Fruit fly (Drosophila melanogaster) whole organism, embryonic: ENCODE data around the gene Hsp70Ab.

Experiments
- Atf3 ChIP-seq: fragments of 200-800 bp; sonication (Bioruptor generic); optimal IDR thresholded peaks from 3 replicates; lab custom pipeline; 2016; ENCODE audit warnings: missing biosample characterization, missing genetic modification characterization
- Atf6 ChIP-seq: fragments of 200-800 bp; sonication (Bioruptor generic); IDR thresholded peaks from 2 replicates; pipeline ENCODE4 v1.3.6; 2022; ENCODE audit warnings: missing biosample characterization, missing genetic modification characterization
- B-H1 ChIP-seq: fragments of 200-800 bp; sonication (Bioruptor generic); IDR thresholded peaks from 3 replicates; pipeline ENCODE4 v1.3.6; 2022; ENCODE audit warnings: missing biosample characterization, missing genetic modification characterization
- B-H2 ChIP-seq: fragments of 200-800 bp; sonication (Bioruptor generic); optimal IDR thresholded peaks from 2 replicates; lab custom pipeline; 2018; ENCODE audit warnings: missing biosample characterization, mild to moderate bottlenecking, missing genetic modification characterization
- CG11560 ChIP-seq: fragments of 200-800 bp; sonication (Bioruptor generic); IDR thresholded peaks from 3 replicates; pipeline ENCODE4 v1.3.6; 2022; ENCODE audit warnings: missing biosample characterization, missing genetic modification characterization
- CG13424 ChIP-seq: fragments of 200-800 bp; sonication (Bioruptor generic); optimal IDR thresholded peaks from 2 replicates; lab custom pipeline; 2019; ENCODE audit warnings: missing biosample characterization, mild to moderate bottlenecking, missing genetic modification characterization, moderate library complexity
- CG14710 ChIP-seq: fragments of 200-800 bp; sonication (Bioruptor generic); optimal IDR thresholded peaks from 3 replicates; lab custom pipeline; 2019; ENCODE audit warnings: missing biosample characterization, mild to moderate bottlenecking, missing genetic modification characterization, moderate library complexity
- CG15269 ChIP-seq: fragments of 200-800 bp; sonication (Bioruptor generic); optimal IDR thresholded peaks from 2 replicates; lab custom pipeline; 2018; ENCODE audit warnings: missing biosample characterization, mild to moderate bottlenecking, missing genetic modification characterization, moderate library complexity
- CG15696 ChIP-seq: fragments of 200-800 bp; sonication (Bioruptor generic); optimal IDR thresholded peaks from 2 replicates; lab custom pipeline; 2019; ENCODE audit warnings: missing biosample characterization, mild to moderate bottlenecking, missing genetic modification characterization, moderate library complexity
- CG1602 ChIP-seq: fragments of 200-800 bp; sonication (Bioruptor generic); optimal IDR thresholded peaks from 3 replicates; lab custom pipeline; 2016; ENCODE audit warnings: missing biosample characterization, missing genetic modification characterization
- CG16779 ChIP-seq: fragments of 200-800 bp; sonication (Bioruptor generic); IDR thresholded peaks from 2 replicates; pipeline ENCODE4 v1.3.6; 2022; ENCODE audit warnings: missing biosample characterization, missing genetic modification characterization
- CG1832 ChIP-seq: fragments of 200-800 bp; sonication (Bioruptor generic); optimal IDR thresholded peaks from 2 replicates; lab custom pipeline; 2017; ENCODE audit warnings: missing biosample characterization, mild to moderate bottlenecking, missing genetic modification characterization, inconsistent platforms
- CG2199 ChIP-seq: fragments of 200-800 bp; sonication (Bioruptor generic); IDR thresholded peaks from 3 replicates; pipeline ENCODE4 v1.3.6; 2022; ENCODE audit warnings: missing biosample characterization, missing genetic modification characterization
- CG31441 ChIP-seq: fragments of 200-800 bp; sonication (Bioruptor generic); IDR thresholded peaks from 2 replicates; pipeline ENCODE4 v1.3.6; 2022; ENCODE audit warnings: missing biosample characterization, missing genetic modification characterization
- CG32772 ChIP-seq: fragments of 200-800 bp; sonication (Bioruptor generic); IDR thresholded peaks from 2 replicates; pipeline ENCODE4 v1.3.6; 2022; ENCODE audit warnings: missing biosample characterization, missing genetic modification characterization
- CG3838 ChIP-seq: fragments of 200-800 bp; sonication (Bioruptor generic); optimal IDR thresholded peaks from 3 replicates; lab custom pipeline; 2016; ENCODE audit warnings: missing biosample characterization, missing genetic modification characterization
- CG3847 ChIP-seq: fragments of 200-800 bp; sonication (Bioruptor generic); IDR thresholded peaks from 2 replicates; pipeline ENCODE4 v1.3.6; 2022; ENCODE audit warnings: missing biosample characterization, missing genetic modification characterization
- CG4282 ChIP-seq: fragments of 200-800 bp; sonication (Bioruptor generic); optimal IDR thresholded peaks from 2 replicates; lab custom pipeline; 2016; ENCODE audit warnings: missing biosample characterization, missing genetic modification characterization
- CG4707 ChIP-seq: fragments of 200-800 bp; sonication (Bioruptor generic); optimal IDR thresholded peaks from 2 replicates; lab custom pipeline; 2018; ENCODE audit warnings: missing biosample characterization, mild to moderate bottlenecking, missing genetic modification characterization, moderate library complexity
- CG6683 ChIP-seq: fragments of 200-800 bp; sonication (Bioruptor generic); optimal IDR thresholded peaks from 2 replicates; lab custom pipeline; 2017; ENCODE audit warnings: missing biosample characterization, mild to moderate bottlenecking, missing genetic modification characterization, missing genetic modification reagents
- CG6791 ChIP-seq: fragments of 200-800 bp; sonication (Bioruptor generic); IDR thresholded peaks from 3 replicates; pipeline ENCODE4 v1.3.6; 2022; ENCODE audit warnings: missing biosample characterization, missing genetic modification characterization; ENCODE audit not compliant: partially characterized antibody
- CG7987 ChIP-seq: fragments of 200-800 bp; sonication (Bioruptor generic); optimal IDR thresholded peaks from 2 replicates; lab custom pipeline; 2018; ENCODE audit warnings: missing biosample characterization, mild to moderate bottlenecking, missing genetic modification characterization, moderate library complexity
- CG8388 ChIP-seq: fragments of 200-800 bp; sonication (Bioruptor generic); optimal IDR thresholded peaks from 2 replicates; lab custom pipeline; 2019; ENCODE audit warnings: missing biosample characterization, mild to moderate bottlenecking, missing genetic modification characterization, moderate library complexity
- CG9817 ChIP-seq: fragments of 200-800 bp; sonication (Bioruptor generic); optimal IDR thresholded peaks from 2 replicates; lab custom pipeline; 2018; ENCODE audit warnings: missing biosample characterization, mild to moderate bottlenecking, missing genetic modification characterization, moderate library complexity
- Dip2 ChIP-seq: fragments of 200-800 bp; sonication (Bioruptor generic); IDR thresholded peaks from 2 replicates; pipeline ENCODE4 v1.3.6; 2022; ENCODE audit warnings: missing biosample characterization, missing genetic modification characterization
- Doc2 ChIP-seq: fragments of 200-800 bp; sonication (Bioruptor generic); IDR thresholded peaks from 2 replicates; pipeline ENCODE4 v1.3.6; 2022; ENCODE audit warnings: missing biosample characterization, missing genetic modification characterization
- HmgD ChIP-seq: fragments of 200-800 bp; sonication (Bioruptor generic); optimal IDR thresholded peaks from 3 replicates; lab custom pipeline; 2016; ENCODE audit warnings: missing biosample characterization, missing genetic modification characterization
- Mad ChIP-seq: fragments of 200-800 bp; sonication (Bioruptor generic); optimal IDR thresholded peaks from 2 replicates; lab custom pipeline; 2016; ENCODE audit warnings: missing biosample characterization, missing genetic modification characterization
- NFAT ChIP-seq: fragments of 200-800 bp; sonication (Bioruptor generic); IDR thresholded peaks from 2 replicates; pipeline ENCODE4 v1.3.6; 2022; ENCODE audit warnings: missing biosample characterization, missing genetic modification characterization
- Poxn ChIP-seq: fragments of 200-800 bp; sonication (Bioruptor generic); IDR thresholded peaks from 2 replicates; pipeline ENCODE4 v1.3.6; 2022; ENCODE audit warnings: missing biosample characterization, missing genetic modification characterization
- Scr ChIP-seq: fragments of 200-800 bp; sonication (Bioruptor generic); IDR thresholded peaks from 2 replicates; pipeline ENCODE4 v1.3.6; 2022; ENCODE audit warnings: missing biosample characterization, missing genetic modification characterization; ENCODE audit not compliant: partially characterized antibody
- Stat92E ChIP-seq, 3 experiments: fragments of >200 bp in 2 of 3; fragments of 200-800 bp in 1 of 3; sonication (Bioruptor generic) in 1 of 3; optimal IDR thresholded peaks; 2 replicates each; lab custom pipeline; 2017 to 2019; ENCODE audit warnings: missing biosample characterization in 3 of 3, missing genetic modification characterization in 3 of 3, mild to moderate bottlenecking in 1 of 3, moderate library complexity in 1 of 3
- chif ChIP-seq, 2 experiments: fragments of 200-800 bp; sonication (Bioruptor generic); optimal IDR thresholded peaks; 3 replicates each; lab custom pipeline; 2016; ENCODE audit warnings: missing biosample characterization in 2 of 2, missing genetic modification characterization in 2 of 2
- crc ChIP-seq: fragments of 200-800 bp; sonication (Bioruptor generic); optimal IDR thresholded peaks from 2 replicates; lab custom pipeline; 2016; ENCODE audit warnings: missing biosample characterization, missing genetic modification characterization
- en ChIP-seq: fragments of 200-800 bp; sonication (Bioruptor generic); optimal IDR thresholded peaks from 2 replicates; lab custom pipeline; 2016; ENCODE audit warnings: missing biosample characterization, missing genetic modification characterization
- esg ChIP-seq: fragments of 200-800 bp; sonication (Bioruptor generic); conservative IDR thresholded peaks from 2 replicates; pipeline ENCODE4 v1.3.6; 2022; ENCODE audit warnings: missing biosample characterization, missing genetic modification characterization
- ham ChIP-seq: fragments of 200-800 bp; sonication (Bioruptor generic); IDR thresholded peaks from 2 replicates; pipeline ENCODE4 v1.3.6; 2022; ENCODE audit warnings: missing biosample characterization, missing genetic modification characterization
- hth ChIP-seq: fragments of >200 bp; optimal IDR thresholded peaks from 2 replicates; lab custom pipeline; 2017; ENCODE audit warnings: inconsistent platforms
- knrl ChIP-seq: fragments of 200-800 bp; sonication (Bioruptor generic); IDR thresholded peaks from 3 replicates; pipeline ENCODE4 v1.3.6; 2022; ENCODE audit warnings: missing biosample characterization, missing genetic modification characterization; ENCODE audit not compliant: partially characterized antibody
- nmo ChIP-seq: fragments of 200-800 bp; sonication (Bioruptor generic); optimal IDR thresholded peaks from 2 replicates; lab custom pipeline; 2018; ENCODE audit warnings: missing biosample characterization, mild to moderate bottlenecking, missing genetic modification characterization, moderate library complexity
- oc ChIP-seq: fragments of 200-800 bp; sonication (Bioruptor generic); optimal IDR thresholded peaks from 2 replicates; lab custom pipeline; 2018; ENCODE audit warnings: missing biosample characterization, mild to moderate bottlenecking, missing genetic modification characterization, moderate library complexity
- prd ChIP-seq, 3 experiments: fragments of >200 bp in 2 of 3; fragments of 200-800 bp in 1 of 3; sonication (Bioruptor generic) in 1 of 3; optimal IDR thresholded peaks in 2 of 3; IDR thresholded peaks in 1 of 3; 2 replicates in 2 of 3; 3 replicates in 1 of 3; pipeline versions ENCODE4 v1.3.6 to Lab custom; 2017 to 2022; ENCODE audit warnings: missing biosample characterization in 1 of 3, missing genetic modification characterization in 1 of 3
- row ChIP-seq: fragments of 200-800 bp; sonication (Bioruptor generic); IDR thresholded peaks from 3 replicates; pipeline ENCODE4 v1.3.6; 2022; ENCODE audit warnings: missing biosample characterization, missing genetic modification characterization
- sens ChIP-seq: fragments of 200-800 bp; sonication (Bioruptor generic); peaks from one replicate; lab custom pipeline; 2016; ENCODE audit warnings: missing biosample characterization, missing genetic modification characterization
- sens-2 ChIP-seq: fragments of 200-800 bp; sonication (Bioruptor generic); IDR thresholded peaks from 2 replicates; pipeline ENCODE4 v1.3.6; 2022; ENCODE audit warnings: missing biosample characterization, missing genetic modification characterization
- sisA ChIP-seq: fragments of 200-800 bp; sonication (Bioruptor generic); IDR thresholded peaks from 2 replicates; pipeline ENCODE4 v1.3.6; 2022; ENCODE audit warnings: missing biosample characterization, missing genetic modification characterization
- ssp ChIP-seq: fragments of 200-800 bp; sonication (Bioruptor generic); IDR thresholded peaks from 2 replicates; pipeline ENCODE4 v1.3.6; 2022; ENCODE audit warnings: missing biosample characterization, missing genetic modification characterization
- tll ChIP-seq, 2 experiments: fragments of 200-800 bp in 1 of 2; fragments of >200 bp in 1 of 2; sonication (Bioruptor generic) in 1 of 2; optimal IDR thresholded peaks; 2 replicates each; lab custom pipeline; 2017 to 2019; ENCODE audit warnings: missing biosample characterization in 2 of 2, missing genetic modification characterization in 2 of 2, mild to moderate bottlenecking in 1 of 2, moderate library complexity in 1 of 2
- ttk ChIP-seq: fragments of 200-800 bp; sonication (Bioruptor generic); IDR thresholded peaks from 2 replicates; pipeline ENCODE4 v2.1.2; 2022; ENCODE audit warnings: missing biosample characterization, missing genetic modification characterization
- zen ChIP-seq: fragments of 200-800 bp; sonication (Bioruptor generic); optimal IDR thresholded peaks from 3 replicates; lab custom pipeline; 2018; ENCODE audit warnings: missing biosample characterization, mild to moderate bottlenecking, missing genetic modification characterization, moderate library complexity

Gene Hsp70Ab

DNA sequence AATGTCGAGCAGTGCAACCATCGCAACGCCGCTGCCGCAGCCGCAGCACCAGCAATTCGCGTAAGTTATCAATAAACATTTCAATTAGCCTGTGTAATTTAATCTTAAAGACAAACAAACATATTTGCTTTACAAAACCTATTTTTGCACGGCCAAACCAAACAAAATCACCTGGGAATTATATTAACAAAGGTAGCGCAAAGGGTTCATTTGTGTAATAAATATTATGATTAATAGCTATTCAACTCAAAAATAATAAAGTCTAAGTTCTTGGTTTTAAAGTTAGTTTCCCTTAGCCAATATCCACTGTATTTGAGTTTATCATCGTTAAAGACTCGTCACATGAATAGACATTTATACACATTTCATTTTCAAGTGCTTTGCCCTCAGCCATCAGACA is 10.9 kb downstream of the Hsp70Ab start (continued):
- TF ChIP-seq row (GFP tag; lab: Robert Waterston, UW) = peak; percentile 45; the same call in 2 of the 3 replicates
- TF ChIP-seq CG16779 (GFP tag; lab: Robert Waterston, UW) = no peak
- no peak for TF ChIP-seq crc (GFP tag; lab: Kevin White, UChicago)
- TF ChIP-seq zen (tag; lab: Kevin White, UChicago) = no peak
- TF ChIP-seq CG31441 (GFP tag; lab: Robert Waterston, UW) = no peak
- TF ChIP-seq CG7987 (GFP tag; lab: Kevin White, UChicago) = no peak
- no peak for TF ChIP-seq CG1602 (GFP tag; lab: Kevin White, UChicago)
- no peak for TF ChIP-seq tll (GFP tag; optimal IDR thresholded peaks at IDR 0.05; lab: Kevin White, UChicago)
- no peak for TF ChIP-seq Doc2 (GFP tag; lab: Robert Waterston, UW)
- TF ChIP-seq en = no peak
- no peak for TF ChIP-seq CG11560 (tag; lab: Robert Waterston, UW)
- no peak for TF ChIP-seq CG2199 (GFP tag; lab: Robert Waterston, UW)
- TF ChIP-seq nmo = peak; percentile 20
- no peak for TF ChIP-seq CG4707
- TF ChIP-seq knrl (GFP tag; lab: Robert Waterston, UW) = no peak
- no peak for TF ChIP-seq chif (GFP tag; optimal IDR thresholded peaks at IDR 0.05; lab: Kevin White, UChicago)
- peak; percentile 24 for TF ChIP-seq CG9817 (tag; lab: Kevin White, UChicago)
- TF ChIP-seq Atf6 (GFP tag; lab: Robert Waterston, UW) = peak; percentile 59; the same call in 1 of the 2 replicates
- TF ChIP-seq Dip2 (GFP tag; lab: Robert Waterston, UW) = no peak
- TF ChIP-seq sens-2 (GFP tag; lab: Robert Waterston, UW) = no peak
- no peak for TF ChIP-seq B-H2 (GFP tag; lab: Kevin White, UChicago)
- TF ChIP-seq Stat92E (GFP tag; optimal IDR thresholded peaks at IDR 0.05; lab: Kevin White, UChicago) = no peak
- no peak for TF ChIP-seq ham (GFP tag; lab: Robert Waterston, UW)
- TF ChIP-seq CG6683 = no peak
- TF ChIP-seq CG4282 = no peak
- TF ChIP-seq oc (tag; lab: Kevin White, UChicago) = no peak
- peak; percentile 48 for TF ChIP-seq CG15269
- no peak for TF ChIP-seq CG32772
- TF ChIP-seq CG6791 (GFP tag; lab: Robert Waterston, UW) = no peak
- TF ChIP-seq sens (GFP tag; lab: Kevin White, UChicago) = no peak
- no peak for TF ChIP-seq CG15696
- TF ChIP-seq ttk (GFP tag; lab: Robert Waterston, UW) = no peak
- 0 out of 2 replicates have a peak, but pooled peaks have one; percentile 5 for TF ChIP-seq CG3847
- no peak for TF ChIP-seq Scr (GFP tag; lab: Robert Waterston, UW)
- no peak for TF ChIP-seq prd (optimal IDR thresholded peaks at IDR 0.05; lab: Kevin White, UChicago)
- no peak for TF ChIP-seq prd (GFP tag; IDR thresholded peaks at IDR 0.05; lab: Robert Waterston, UW)
- TF ChIP-seq Atf3 = no peak
- TF ChIP-seq CG3838 = no peak
- TF ChIP-seq Poxn (GFP tag; lab: Robert Waterston, UW) = no peak

DNA sequence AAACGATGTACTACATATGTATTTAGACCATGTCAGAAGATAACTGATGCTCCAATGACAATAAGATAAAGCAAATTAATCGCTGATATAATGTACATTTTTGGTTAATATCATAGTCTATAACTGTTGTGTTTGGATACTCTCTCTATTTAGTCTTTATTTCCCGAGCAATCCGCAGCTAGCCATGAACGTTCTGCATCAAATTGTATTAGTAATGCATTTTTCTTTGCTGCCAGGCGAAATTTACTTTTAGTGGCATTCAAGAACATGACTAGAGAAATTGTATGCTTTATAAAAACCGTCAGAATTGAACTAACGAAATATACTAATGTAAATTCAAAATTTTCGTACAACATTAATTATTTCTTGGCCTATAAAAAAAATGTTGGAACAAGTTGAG is 13.1 kb downstream of the Hsp70Ab start, which contains the start of gene GC2:
Gene GC2 (plus strand): TSS at position 301 of the 400 bp plus-strand sequence.
- TF ChIP-seq sisA (GFP tag; lab: Robert Waterston, UW) (no peak), hth (lab: Kevin White, UChicago) (no peak), CG13424 (tag; lab: Kevin White, UChicago) (no peak), en (no peak), CG1832 (GFP tag; lab: Kevin White, UChicago) (no peak), oc (tag; lab: Kevin White, UChicago) (no peak), HmgD (GFP tag; lab: Kevin White, UChicago) (no peak), B-H1 (GFP tag; lab: Robert Waterston, UW) (no peak), CG8388 (no peak), esg (GFP tag; lab: Robert Waterston, UW) (no peak), CG14710 (tag; lab: Kevin White, UChicago) (no peak), ssp (GFP tag; lab: Robert Waterston, UW) (no peak), NFAT (GFP tag; lab: Robert Waterston, UW) (no peak), Mad (GFP tag; lab: Kevin White, UChicago) (no peak), CG1602 (GFP tag; lab: Kevin White, UChicago) (no peak), sens-2 (GFP tag; lab: Robert Waterston, UW) (no peak)
